Worm (Caenorhabditis elegans) whole organism, L4/young adult: ENCODE results near the gene phf-10.
A peak's percentile ranks its signal among the peaks of the same experiment; 100 is the strongest.

Source experiments
- W03F9.2 ChIP-seq: fragments of 150-350 bp; optimal IDR thresholded peaks from 2 replicates; lab custom pipeline; 2014; ENCODE audit warnings: missing biosample characterization, missing genetic modification characterization
- dao-5 ChIP-seq: sonication (generic microtip); optimal IDR thresholded peaks from 2 replicates; lab custom pipeline; 2016; ENCODE audit warnings: missing genotype, missing genetic modification characterization, moderate library complexity, missing compliant biosample characterization
- him-1 ChIP-seq: sonication (generic microtip); optimal IDR thresholded peaks from 2 replicates; lab custom pipeline; 2016; ENCODE audit warnings: missing genotype, missing genetic modification reagents, missing genetic modification characterization, missing compliant biosample characterization

DNA sequence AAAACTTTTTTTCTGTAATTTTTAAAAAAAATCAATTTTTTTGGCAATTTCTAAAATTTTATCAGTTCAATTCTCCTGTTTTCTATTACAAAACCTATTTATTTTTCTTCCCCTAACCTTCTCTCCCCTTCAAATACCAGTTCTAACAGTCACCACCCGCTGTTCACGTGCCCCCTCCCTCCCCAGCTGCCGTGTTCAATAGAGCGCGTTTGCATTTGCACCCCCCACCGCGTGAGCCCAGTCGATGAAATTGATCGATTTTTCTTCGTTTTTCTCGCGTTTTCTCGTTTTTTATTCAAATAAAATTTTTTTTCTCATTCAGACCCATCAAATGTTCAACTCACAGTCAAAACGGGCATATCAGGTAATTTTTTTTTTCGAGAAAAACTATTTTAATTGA, 37.7 kb upstream of the phf-10 start, which contains the start of gene atg-9:
- peak; percentile 63 for TF ChIP-seq W03F9.2 (tag; lab: Kevin White, UChicago)
- no peak for TF ChIP-seq him-1 (tag; lab: Kevin White, UChicago)
- TF ChIP-seq dao-5 (tag; lab: Kevin White, UChicago): no peak
